Worm (Caenorhabditis elegans) whole organism, L3 larva: ENCODE results near the gene Y75B7B.2.

Experiments
- R02D3.7 ChIP-seq: fragments of 150-350 bp; optimal IDR thresholded peaks from 2 replicates; lab custom pipeline; 2014; ENCODE audit warnings: missing biosample characterization, missing genetic modification characterization
- aly-2 ChIP-seq: fragments of 150-350 bp; optimal IDR thresholded peaks from 2 replicates; lab custom pipeline; 2014; ENCODE audit warnings: missing biosample characterization, missing genetic modification characterization
- ama-1 ChIP-seq: fragments of 150-350 bp; optimal IDR thresholded peaks from 2 replicates; lab custom pipeline; 2018
- ceh-28 ChIP-seq: fragments of 150-350 bp; optimal IDR thresholded peaks from 2 replicates; lab custom pipeline; 2014; ENCODE audit warnings: missing biosample characterization, missing genetic modification reagents, missing genetic modification characterization
- ceh-9 ChIP-seq: sonication (generic microtip); optimal IDR thresholded peaks from 2 replicates; lab custom pipeline; 2018; ENCODE audit warnings: missing biosample characterization, missing genetic modification characterization
- daf-12 ChIP-seq: fragments of 150-350 bp; optimal IDR thresholded peaks from 2 replicates; lab custom pipeline; 2014; ENCODE audit warnings: missing biosample characterization, missing genetic modification reagents, missing genetic modification characterization
- egl-27 ChIP-seq: sonication (generic microtip); optimal IDR thresholded peaks from 4 replicates; lab custom pipeline; 2017; ENCODE audit warnings: missing biosample characterization, missing genetic modification reagents, missing genetic modification characterization
- egl-5 ChIP-seq: fragments of 150-350 bp; optimal IDR thresholded peaks from 2 replicates; lab custom pipeline; 2017; ENCODE audit warnings: missing biosample characterization, missing genetic modification reagents, missing genetic modification characterization, inconsistent platforms
- elt-1 ChIP-seq: fragments of 150-350 bp; optimal IDR thresholded peaks from 2 replicates; lab custom pipeline; 2014; ENCODE audit warnings: missing biosample characterization, missing genetic modification characterization
- elt-2 ChIP-seq: sonication (generic microtip); optimal IDR thresholded peaks from 2 replicates; lab custom pipeline; 2016; ENCODE audit warnings: missing genetic modification reagents, mild to moderate bottlenecking, missing genetic modification characterization, missing compliant biosample characterization
- elt-3 ChIP-seq, 3 experiments: fragments of 150-350 bp in 1 of 3; sonication (generic microtip) in 2 of 3; optimal IDR thresholded peaks; 2 replicates in 2 of 3; 4 replicates in 1 of 3; lab custom pipeline; 2014 to 2017; ENCODE audit warnings: missing biosample characterization in 3 of 3, missing genetic modification characterization in 3 of 3
- eor-1 ChIP-seq, 2 experiments: fragments of 150-350 bp; optimal IDR thresholded peaks; 2 replicates each; lab custom pipeline; 2014 to 2018; ENCODE audit warnings: missing biosample characterization in 2 of 2, missing genetic modification characterization in 2 of 2
- fkh-2 ChIP-seq: fragments of 150-350 bp; optimal IDR thresholded peaks from 2 replicates; lab custom pipeline; 2014; ENCODE audit warnings: missing biosample characterization, missing genetic modification reagents, missing genetic modification characterization
- fos-1 ChIP-seq: fragments of 150-350 bp; optimal IDR thresholded peaks from 2 replicates; lab custom pipeline; 2014; ENCODE audit warnings: missing biosample characterization, missing genetic modification characterization
- jun-1 ChIP-seq: fragments of 150-350 bp; optimal IDR thresholded peaks from 2 replicates; lab custom pipeline; 2014; ENCODE audit warnings: missing biosample characterization, missing genetic modification reagents, missing genetic modification characterization
- lin-39 ChIP-seq: fragments of 150-350 bp; optimal IDR thresholded peaks from 2 replicates; lab custom pipeline; 2018; ENCODE audit warnings: missing biosample characterization, missing genetic modification reagents, missing genetic modification characterization
- mdl-1 ChIP-seq: fragments of 150-350 bp; optimal IDR thresholded peaks from 2 replicates; lab custom pipeline; 2014; ENCODE audit warnings: missing biosample characterization, missing genetic modification characterization
- mml-1 ChIP-seq: fragments of 150-350 bp; sonication (generic microtip); optimal IDR thresholded peaks from 3 replicates; lab custom pipeline; 2014; ENCODE audit warnings: missing biosample characterization, missing genetic modification characterization
- nfya-1 ChIP-seq: sonication (generic microtip); optimal IDR thresholded peaks from 2 replicates; lab custom pipeline; 2017; ENCODE audit warnings: missing genetic modification characterization, mild to moderate bottlenecking, missing compliant biosample characterization, antibody characterized with exemption, moderate library complexity; ENCODE audit not compliant: insufficient read depth
- nhr-11 ChIP-seq: fragments of 150-350 bp; optimal IDR thresholded peaks from 2 replicates; lab custom pipeline; 2014; ENCODE audit warnings: missing biosample characterization, missing genetic modification characterization
- nhr-12 ChIP-seq: fragments of 150-350 bp; optimal IDR thresholded peaks from 2 replicates; lab custom pipeline; 2014; ENCODE audit warnings: missing biosample characterization, missing genetic modification characterization
- nhr-23 ChIP-seq: fragments of 150-350 bp; optimal IDR thresholded peaks from 2 replicates; lab custom pipeline; 2014; ENCODE audit warnings: missing biosample characterization, missing genetic modification reagents, missing genetic modification characterization
- nhr-237 ChIP-seq: fragments of 150-350 bp; optimal IDR thresholded peaks from 2 replicates; lab custom pipeline; 2014; ENCODE audit warnings: missing biosample characterization, missing genetic modification characterization
- nhr-25 ChIP-seq: sonication (generic microtip); optimal IDR thresholded peaks from 2 replicates; lab custom pipeline; 2017; ENCODE audit warnings: missing biosample characterization, missing genetic modification characterization
- nhr-67 ChIP-seq: fragments of 150-350 bp; optimal IDR thresholded peaks from 2 replicates; lab custom pipeline; 2014; ENCODE audit warnings: missing biosample characterization, missing genetic modification characterization
- nhr-76 ChIP-seq: fragments of 150-350 bp; sonication (generic microtip); optimal IDR thresholded peaks from 5 replicates; lab custom pipeline; 2014; ENCODE audit warnings: missing biosample characterization, missing genetic modification characterization
- nhr-77 ChIP-seq: fragments of 150-350 bp; optimal IDR thresholded peaks from 2 replicates; lab custom pipeline; 2014; ENCODE audit warnings: missing biosample characterization, missing genetic modification characterization
- pqm-1 ChIP-seq: fragments of 150-350 bp; optimal IDR thresholded peaks from 2 replicates; lab custom pipeline; 2017; ENCODE audit warnings: missing biosample characterization, missing genetic modification characterization, inconsistent platforms
- sea-2 ChIP-seq: fragments of 150-350 bp; sonication (generic microtip); optimal IDR thresholded peaks from 4 replicates; lab custom pipeline; 2014; ENCODE audit warnings: missing biosample characterization, missing genetic modification reagents, missing genetic modification characterization
- skn-1 ChIP-seq: fragments of 150-350 bp; optimal IDR thresholded peaks from 2 replicates; lab custom pipeline; 2014; ENCODE audit warnings: missing biosample characterization, missing genetic modification characterization
- snpc-4 ChIP-seq: fragments of 150-350 bp; optimal IDR thresholded peaks from 2 replicates; lab custom pipeline; 2014; ENCODE audit warnings: missing biosample characterization, missing genetic modification characterization
- tbx-2 ChIP-seq: sonication (generic microtip); optimal IDR thresholded peaks from 2 replicates; lab custom pipeline; 2016; ENCODE audit warnings: mild to moderate bottlenecking, missing genetic modification characterization, missing compliant biosample characterization
- unc-39 ChIP-seq: sonication (generic microtip); optimal IDR thresholded peaks from 4 replicates; lab custom pipeline; 2017; ENCODE audit warnings: missing biosample characterization, missing genetic modification characterization
- unc-62 ChIP-seq: fragments of 150-350 bp; sonication (generic microtip); optimal IDR thresholded peaks from 4 replicates; lab custom pipeline; 2014; ENCODE audit warnings: missing biosample characterization, missing genetic modification reagents, missing genetic modification characterization
- zag-1 ChIP-seq: fragments of 150-350 bp; optimal IDR thresholded peaks from 2 replicates; lab custom pipeline; 2014; ENCODE audit warnings: missing biosample characterization, missing genetic modification characterization
- ztf-11 ChIP-seq: fragments of 150-350 bp; optimal IDR thresholded peaks from 2 replicates; lab custom pipeline; 2014; ENCODE audit warnings: missing biosample characterization, missing genetic modification characterization
- ztf-4 ChIP-seq: fragments of 150-350 bp; optimal IDR thresholded peaks from 2 replicates; lab custom pipeline; 2014; ENCODE audit warnings: missing biosample characterization, missing genetic modification characterization

Gene Y75B7B.2

DNA sequence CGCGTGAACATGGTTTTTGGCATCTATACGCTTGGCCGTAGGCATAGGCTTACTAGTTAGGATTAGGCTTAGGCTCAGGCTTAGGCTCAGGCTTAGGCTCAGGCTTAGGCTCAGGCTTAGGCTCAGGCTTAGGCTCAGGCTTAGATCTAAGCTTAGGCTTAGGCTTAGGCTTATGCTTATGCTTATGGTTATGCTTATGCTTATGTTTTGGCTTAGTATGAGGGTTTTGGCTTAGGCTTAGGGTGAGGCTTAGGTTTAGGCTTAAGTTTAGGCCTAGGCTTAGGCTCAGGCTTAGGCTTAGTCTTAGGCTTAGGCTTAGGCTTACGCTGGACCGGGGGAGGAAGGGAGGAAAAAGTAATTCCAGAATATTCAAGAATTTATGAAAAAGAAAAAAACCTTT, 30.0 kb upstream of the Y75B7B.2 start:
- TF ChIP-seq ztf-4 (tag; lab: Kevin White, UChicago) (no peak), elt-1 (tag; lab: Kevin White, UChicago) (no peak), fkh-2 (tag; lab: Kevin White, UChicago) (no peak), egl-27 (tag; lab: Kevin White, UChicago) (no peak), skn-1 (tag; lab: Kevin White, UChicago) (no peak), snpc-4 (no peak), tbx-2 (no peak), mml-1 (tag; lab: Kevin White, UChicago) (no peak), daf-12 (tag; lab: Kevin White, UChicago) (no peak), mdl-1 (no peak), unc-62 (GFP tag; lab: Kevin White, UChicago) (no peak), nhr-67 (tag; lab: Kevin White, UChicago) (no peak), ztf-11 (tag; lab: Kevin White, UChicago) (no peak), zag-1 (tag; lab: Kevin White, UChicago) (no peak), nhr-12 (tag; lab: Kevin White, UChicago) (no peak), lin-39 (tag; lab: Kevin White, UChicago) (no peak), nhr-11 (no peak), sea-2 (GFP tag; lab: Kevin White, UChicago) (no peak), nhr-77 (tag; lab: Kevin White, UChicago) (no peak), nhr-76 (tag; lab: Kevin White, UChicago) (no peak)

DNA sequence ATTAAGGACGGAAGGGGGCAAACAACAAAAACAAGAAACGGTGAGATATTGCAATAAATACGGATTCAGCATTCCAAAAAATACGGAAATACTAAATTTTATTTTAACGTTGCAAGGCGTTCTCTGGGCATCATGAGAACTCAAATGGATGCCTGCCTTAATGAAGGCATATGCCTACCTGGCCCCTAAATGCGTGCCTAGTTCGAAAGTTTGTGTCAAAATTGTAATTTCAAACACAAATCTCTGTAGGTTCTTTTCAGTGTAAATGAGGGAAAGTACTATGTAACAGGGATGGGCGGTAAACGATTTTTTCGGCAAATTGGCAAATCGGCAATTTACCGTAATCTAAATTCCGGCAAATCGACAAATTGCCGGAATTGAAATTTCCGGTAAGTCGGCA, 26.3 kb upstream of the Y75B7B.2 start:
- no peak for TF ChIP-seq R02D3.7 (tag; lab: Kevin White, UChicago)
- no peak for TF ChIP-seq nhr-76 (tag; lab: Kevin White, UChicago)
- TF ChIP-seq ceh-28 (tag; lab: Kevin White, UChicago): no peak
- TF ChIP-seq ama-1 (lab: Kevin White, UChicago): no peak
- TF ChIP-seq elt-2 (tag; lab: Kevin White, UChicago): no peak
- no peak for TF ChIP-seq nhr-237 (tag; lab: Kevin White, UChicago)
- TF ChIP-seq tbx-2: no peak
- no peak for TF ChIP-seq nhr-12 (tag; lab: Kevin White, UChicago)
- TF ChIP-seq mdl-1: no peak
- TF ChIP-seq zag-1 (tag; lab: Kevin White, UChicago): no peak
- no peak for TF ChIP-seq egl-5 (tag; lab: Kevin White, UChicago)
- TF ChIP-seq aly-2: no peak
- no peak for TF ChIP-seq skn-1 (tag; lab: Kevin White, UChicago)
- no peak for TF ChIP-seq unc-62 (GFP tag; lab: Kevin White, UChicago)
- TF ChIP-seq fos-1 (tag; lab: Kevin White, UChicago): no peak
- no peak for TF ChIP-seq elt-1 (tag; lab: Kevin White, UChicago)
- no peak for TF ChIP-seq pqm-1 (tag; lab: Kevin White, UChicago)
- no peak for TF ChIP-seq unc-39 (tag; lab: Kevin White, UChicago)
- no peak for TF ChIP-seq nfya-1

DNA sequence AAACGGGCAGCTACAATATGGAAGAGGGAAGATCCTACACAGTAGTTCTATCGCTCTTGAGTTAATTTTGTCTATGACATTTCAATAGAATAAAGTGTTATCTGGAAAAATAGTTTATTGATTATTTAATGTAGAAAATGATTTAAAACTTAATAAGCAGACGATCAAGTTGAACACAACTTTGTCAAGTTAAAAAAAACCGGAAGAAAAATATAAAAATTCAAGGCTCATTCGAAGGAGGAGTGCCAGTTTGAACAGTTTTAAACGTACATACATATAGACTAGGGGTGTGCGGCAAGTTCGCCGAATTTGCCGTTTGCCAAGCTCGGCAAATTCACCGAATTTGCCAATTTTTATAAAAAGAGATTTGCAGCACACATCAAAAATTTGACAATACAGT, 23.4 kb upstream of the Y75B7B.2 start, which contains the start of gene egl-2:
Gene egl-2, minus strand, starts transcription at position 101 of the 400 bp plus-strand sequence.
- no peak for TF ChIP-seq unc-39 (tag; lab: Kevin White, UChicago)
- no peak for TF ChIP-seq fos-1 (tag; lab: Kevin White, UChicago)
- no peak for TF ChIP-seq eor-1 (tag; optimal IDR thresholded peaks at IDR 0.05; lab: Kevin White, UChicago)
- no peak for TF ChIP-seq daf-12 (tag; lab: Kevin White, UChicago)
- TF ChIP-seq jun-1 (tag; lab: Kevin White, UChicago): no peak
- no peak for TF ChIP-seq R02D3.7 (tag; lab: Kevin White, UChicago)
- TF ChIP-seq ceh-9 (tag; lab: Kevin White, UChicago): no peak
- TF ChIP-seq aly-2: no peak
- no peak for TF ChIP-seq nhr-25 (tag; lab: Kevin White, UChicago)
- TF ChIP-seq ceh-28 (tag; lab: Kevin White, UChicago): no peak
- TF ChIP-seq elt-1 (tag; lab: Kevin White, UChicago): no peak
- no peak for TF ChIP-seq nhr-23 (tag; lab: Kevin White, UChicago)
- TF ChIP-seq nhr-11: no peak
- no peak for TF ChIP-seq elt-3 (tag; optimal IDR thresholded peaks at IDR 0.05; lab: Kevin White, UChicago)
- no peak for TF ChIP-seq fkh-2 (tag; lab: Kevin White, UChicago)
- no peak for TF ChIP-seq egl-5 (tag; lab: Kevin White, UChicago)

- TF ChIP-seq elt-2 (tag; lab: Kevin White, UChicago) (peak; percentile 56), fos-1 (tag; lab: Kevin White, UChicago) (no peak)
These were observed 11.5 kb upstream of the Y75B7B.2 start for ce11 chrV:1287276-1287675.
